Worm (Caenorhabditis elegans) whole organism, young adult: ENCODE results near the gene srx-34.

Source experiments
- B0261.1 ChIP-seq: sonication (generic microtip); optimal IDR thresholded peaks from 2 replicates; lab custom pipeline; 2016; ENCODE audit warnings: mild to moderate bottlenecking, missing genetic modification characterization, moderate library complexity, missing compliant biosample characterization
- F23B12.7 ChIP-seq: sonication (generic microtip); optimal IDR thresholded peaks from 2 replicates; lab custom pipeline; 2017; ENCODE audit warnings: missing genetic modification characterization, mild to moderate bottlenecking, missing compliant biosample characterization, antibody characterized with exemption, moderate library complexity; ENCODE audit not compliant: insufficient read depth
- F49E8.2 ChIP-seq: sonication (generic microtip); optimal IDR thresholded peaks from 3 replicates; lab custom pipeline; 2017; ENCODE audit warnings: missing genetic modification characterization, mild to moderate bottlenecking, missing compliant biosample characterization, antibody characterized with exemption, moderate library complexity; ENCODE audit not compliant: insufficient read depth
- F52B5.7 ChIP-seq: sonication (generic microtip); optimal IDR thresholded peaks from 2 replicates; lab custom pipeline; 2016; ENCODE audit warnings: mild to moderate bottlenecking, missing genetic modification characterization, missing compliant biosample characterization
- T07F8.4 ChIP-seq: sonication (generic microtip); optimal IDR thresholded peaks from 2 replicates; lab custom pipeline; 2016; ENCODE audit warnings: mild to moderate bottlenecking, missing genetic modification characterization, moderate library complexity, missing compliant biosample characterization
- ama-1 ChIP-seq, 3 experiments: fragments of 150-350 bp in 1 of 3; sonication (generic microtip) in 2 of 3; optimal IDR thresholded peaks; 2 replicates each; lab custom pipeline; 2014 to 2018; ENCODE audit warnings: missing biosample characterization in 2 of 3, missing genetic modification characterization in 2 of 3, missing genetic modification reagents in 2 of 3
- athp-1 ChIP-seq: sonication (generic microtip); optimal IDR thresholded peaks from 2 replicates; lab custom pipeline; 2017; ENCODE audit warnings: mild to moderate bottlenecking, missing genetic modification characterization, missing compliant biosample characterization
- ccch-3 ChIP-seq: fragments of 200-800 bp; sonication (Bioruptor generic); optimal IDR thresholded peaks from 2 replicates; lab custom pipeline; 2018; ENCODE audit warnings: mild to moderate bottlenecking, missing genetic modification characterization, missing compliant biosample characterization
- cebp-1 ChIP-seq, 2 experiments: fragments of 200-800 bp in 1 of 2; sonication (Bioruptor generic) in 1 of 2; sonication (generic microtip) in 1 of 2; IDR thresholded peaks in 1 of 2; optimal IDR thresholded peaks in 1 of 2; 2 replicates each; pipeline versions ENCODE4 v1.3.6 to Lab custom; 2017 to 2022; ENCODE audit warnings: missing compliant biosample characterization in 2 of 2, missing genetic modification characterization in 2 of 2, mild to moderate bottlenecking in 1 of 2, missing genetic modification reagents in 1 of 2, moderate library complexity in 1 of 2
- cebp-2 ChIP-seq: fragments of 200-800 bp; sonication (Bioruptor generic); IDR thresholded peaks from 2 replicates; pipeline ENCODE4 v1.3.6; 2022; ENCODE audit warnings: missing genetic modification characterization, missing compliant biosample characterization
- ceh-27 ChIP-seq: fragments of 200-800 bp; sonication (Bioruptor generic); optimal IDR thresholded peaks from 2 replicates; lab custom pipeline; 2018; ENCODE audit warnings: mild to moderate bottlenecking, missing genetic modification characterization, moderate library complexity, missing compliant biosample characterization
- ceh-91 ChIP-seq: fragments of 200-800 bp; sonication (Bioruptor generic); IDR thresholded peaks from 2 replicates; pipeline ENCODE4 v1.3.6; 2022; ENCODE audit warnings: missing genetic modification reagents, missing genetic modification characterization, missing compliant biosample characterization
- die-1 ChIP-seq: sonication (generic microtip); optimal IDR thresholded peaks from 2 replicates; lab custom pipeline; 2016; ENCODE audit warnings: missing genotype, mild to moderate bottlenecking, missing genetic modification characterization, missing compliant biosample characterization
- dox-1 ChIP-seq: fragments of 200-800 bp; sonication (Bioruptor generic); IDR thresholded peaks from 2 replicates; pipeline ENCODE4 v1.3.6; 2022; ENCODE audit warnings: missing genetic modification reagents, missing genetic modification characterization, missing compliant biosample characterization
- dpff-1 ChIP-seq: sonication (generic microtip); optimal IDR thresholded peaks from 2 replicates; lab custom pipeline; 2017; ENCODE audit warnings: mild to moderate bottlenecking, missing genetic modification characterization, missing compliant biosample characterization
- dpl-1 ChIP-seq: fragments of 150-350 bp; optimal IDR thresholded peaks from 2 replicates; lab custom pipeline; 2014; ENCODE audit warnings: missing biosample characterization, missing genetic modification reagents, missing genetic modification characterization
- egrh-3 ChIP-seq: fragments of 200-800 bp; sonication (Bioruptor generic); IDR thresholded peaks from 2 replicates; pipeline ENCODE4 v1.3.6; 2022; ENCODE audit warnings: missing genetic modification reagents, missing genetic modification characterization, missing compliant biosample characterization
- ets-4 ChIP-seq: fragments of 200-800 bp; sonication (Bioruptor generic); optimal IDR thresholded peaks from 2 replicates; lab custom pipeline; 2018; ENCODE audit warnings: mild to moderate bottlenecking, missing genetic modification characterization, missing compliant biosample characterization
- fkh-3 ChIP-seq: sonication (generic microtip); optimal IDR thresholded peaks from 2 replicates; lab custom pipeline; 2016; ENCODE audit warnings: mild to moderate bottlenecking, missing genetic modification characterization, missing compliant biosample characterization
- him-1 ChIP-seq: sonication (generic microtip); optimal IDR thresholded peaks from 2 replicates; lab custom pipeline; 2016; ENCODE audit warnings: missing genotype, missing genetic modification reagents, missing genetic modification characterization, missing compliant biosample characterization
- hmg-20 ChIP-seq: fragments of 200-800 bp; sonication (Bioruptor generic); IDR thresholded peaks from 2 replicates; pipeline ENCODE4 v1.3.6; 2022; ENCODE audit warnings: missing genetic modification reagents, missing genetic modification characterization, missing compliant biosample characterization
- lag-1 ChIP-seq: fragments of 200-800 bp; sonication (Bioruptor generic); IDR thresholded peaks from 2 replicates; pipeline ENCODE4 v1.3.6; 2022; ENCODE audit warnings: missing genetic modification reagents, missing genetic modification characterization, missing compliant biosample characterization
- lin-35 ChIP-seq, 3 experiments: fragments of 150-350 bp in 2 of 3; sonication (generic microtip) in 1 of 3; optimal IDR thresholded peaks; 2 replicates each; lab custom pipeline; 2014 to 2018; ENCODE audit warnings: missing biosample characterization in 3 of 3, missing genetic modification characterization in 3 of 3, missing genetic modification reagents in 3 of 3
- lsy-27 ChIP-seq: sonication (generic microtip); optimal IDR thresholded peaks from 2 replicates; lab custom pipeline; 2017; ENCODE audit warnings: missing genetic modification characterization, mild to moderate bottlenecking, missing compliant biosample characterization, antibody characterized with exemption, missing genotype, borderline replicate concordance; ENCODE audit not compliant: insufficient read depth
- madf-10 ChIP-seq: sonication (generic microtip); optimal IDR thresholded peaks from 2 replicates; lab custom pipeline; 2016; ENCODE audit warnings: mild to moderate bottlenecking, missing genetic modification characterization, missing compliant biosample characterization
- madf-3 ChIP-seq: fragments of 200-800 bp; sonication (Bioruptor generic); IDR thresholded peaks from 2 replicates; pipeline ENCODE4 v1.3.6; 2022; ENCODE audit warnings: missing genetic modification reagents, missing genetic modification characterization, missing compliant biosample characterization
- mes-4 ChIP-seq: sonication (generic microtip); optimal IDR thresholded peaks from 2 replicates; lab custom pipeline; 2016; ENCODE audit warnings: missing genotype, missing genetic modification characterization, missing compliant biosample characterization
- mxl-1 ChIP-seq: sonication (generic microtip); optimal IDR thresholded peaks from 2 replicates; lab custom pipeline; 2016; ENCODE audit warnings: missing genetic modification characterization, missing compliant biosample characterization
- nfya-2 ChIP-seq: fragments of 200-800 bp; sonication (Bioruptor generic); IDR thresholded peaks from 2 replicates; pipeline ENCODE4 v1.3.6; 2022; ENCODE audit warnings: missing genetic modification reagents, missing genetic modification characterization, missing compliant biosample characterization
- nfyb-1 ChIP-seq: fragments of 200-800 bp; sonication (Bioruptor generic); IDR thresholded peaks from 2 replicates; pipeline ENCODE4 v1.3.6; 2022; ENCODE audit warnings: missing genetic modification reagents, missing genetic modification characterization, missing compliant biosample characterization
- nhr-120 ChIP-seq: fragments of 200-800 bp; sonication (Bioruptor generic); IDR thresholded peaks from 2 replicates; pipeline ENCODE4 v1.3.6; 2022; ENCODE audit warnings: missing genetic modification characterization, missing compliant biosample characterization
- nhr-27 ChIP-seq: fragments of 200-800 bp; sonication (Bioruptor generic); optimal IDR thresholded peaks from 2 replicates; lab custom pipeline; 2018; ENCODE audit warnings: mild to moderate bottlenecking, missing genetic modification characterization, moderate library complexity, missing compliant biosample characterization
- pbrm-1 ChIP-seq: fragments of 200-800 bp; sonication (Bioruptor generic); IDR thresholded peaks from 2 replicates; pipeline ENCODE4 v1.3.6; 2022; ENCODE audit warnings: missing genetic modification reagents, missing genetic modification characterization, missing compliant biosample characterization
- pha-4 ChIP-seq: fragments of 150-350 bp; sonication (generic microtip); optimal IDR thresholded peaks from 2 replicates; lab custom pipeline; 2014; ENCODE audit warnings: missing biosample characterization, missing genetic modification reagents, missing genetic modification characterization
- rec-8 ChIP-seq, 2 experiments: sonication (generic microtip); optimal IDR thresholded peaks; 2 replicates each; lab custom pipeline; 2016; ENCODE audit warnings: mild to moderate bottlenecking in 2 of 2, missing genetic modification characterization in 2 of 2, missing genetic modification reagents in 2 of 2, missing genotype in 2 of 2, missing biosample characterization in 1 of 2, missing compliant biosample characterization in 1 of 2, moderate library complexity in 1 of 2
- rpc-1 ChIP-seq, 2 experiments: fragments of 150-350 bp in 1 of 2; sonication (generic microtip) in 1 of 2; optimal IDR thresholded peaks; 2 replicates each; lab custom pipeline; 2014 to 2018; ENCODE audit warnings: missing biosample characterization in 1 of 2, missing genetic modification characterization in 1 of 2, missing genetic modification reagents in 1 of 2, missing genotype in 1 of 2
- somi-1 ChIP-seq: fragments of 200-800 bp; sonication (Bioruptor generic); optimal IDR thresholded peaks from 2 replicates; lab custom pipeline; 2018; ENCODE audit warnings: mild to moderate bottlenecking, missing genetic modification characterization, missing compliant biosample characterization
- sptf-2 ChIP-seq: fragments of 200-800 bp; sonication (Bioruptor generic); optimal IDR thresholded peaks from 2 replicates; lab custom pipeline; 2018; ENCODE audit warnings: mild to moderate bottlenecking, missing genetic modification characterization, missing compliant biosample characterization
- unc-130 ChIP-seq: sonication (generic microtip); optimal IDR thresholded peaks from 2 replicates; lab custom pipeline; 2016; ENCODE audit warnings: missing genetic modification reagents, missing genetic modification characterization, missing compliant biosample characterization

Gene srx-34

ce11 chrV:7136859-7137258 lies 16.8 kb upstream of the srx-34 start:
- TF ChIP-seq cebp-1 (GFP tag; IDR thresholded peaks at IDR 0.05; lab: Robert Waterston, UW) (no peak), cebp-1 (tag; optimal IDR thresholded peaks at IDR 0.05; lab: Kevin White, UChicago) (no peak), nfyb-1 (GFP tag; lab: Robert Waterston, UW) (no peak), unc-130 (GFP tag; lab: Kevin White, UChicago) (no peak), ets-4 (GFP tag; lab: Kevin White, UChicago) (no peak), lsy-27 (tag; lab: Kevin White, UChicago) (no peak), mes-4 (tag; lab: Kevin White, UChicago) (no peak), fkh-3 (no peak), egrh-3 (GFP tag; lab: Robert Waterston, UW) (no peak), hmg-20 (GFP tag; lab: Robert Waterston, UW) (no peak), lag-1 (GFP tag; lab: Robert Waterston, UW) (no peak), ama-1 (optimal IDR thresholded peaks at IDR 0.05; lab: Kevin White, UChicago) (no peak), ama-1 (GFP tag; optimal IDR thresholded peaks at IDR 0.05; lab: Kevin White, UChicago) (no peak), sptf-2 (GFP tag; lab: Kevin White, UChicago) (no peak), nfya-2 (GFP tag; lab: Robert Waterston, UW) (no peak), B0261.1 (tag; lab: Kevin White, UChicago) (no peak), T07F8.4 (no peak), dpl-1 (GFP tag; lab: Kevin White, UChicago) (no peak), rec-8 (tag; optimal IDR thresholded peaks at IDR 0.05; lab: Kevin White, UChicago) (no peak), madf-3 (GFP tag; lab: Robert Waterston, UW) (no peak)

DNA sequence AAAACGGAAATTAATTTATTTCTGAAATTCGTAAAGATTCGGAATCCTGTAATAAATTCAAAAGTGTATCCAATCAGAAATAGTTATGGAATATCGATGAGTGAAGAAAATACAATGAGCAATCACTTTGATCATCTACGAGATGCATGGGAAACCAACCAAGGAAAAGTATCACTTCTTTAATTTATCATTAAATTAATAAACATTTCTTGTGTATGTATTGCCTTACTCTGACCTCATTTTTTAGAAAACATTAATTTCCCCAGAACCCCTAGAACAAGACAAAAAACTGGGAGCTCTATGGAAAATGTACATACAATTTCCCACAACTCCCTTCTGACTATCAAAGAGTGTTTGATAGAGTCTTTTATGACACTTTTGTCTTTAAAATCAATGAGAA lies 13.9 kb upstream of the srx-34 start, which contains the start of gene F10D2.16:
Gene F10D2.16, plus strand, starts transcription at position 301 of the 400 bp plus-strand sequence.
- TF ChIP-seq cebp-2 (GFP tag; lab: Robert Waterston, UW) = no peak
- no peak for TF ChIP-seq athp-1 (tag; lab: Kevin White, UChicago)
- no peak for TF ChIP-seq pbrm-1 (GFP tag; lab: Robert Waterston, UW)
- TF ChIP-seq ceh-27 (GFP tag; lab: Kevin White, UChicago) = no peak
- TF ChIP-seq ccch-3 = no peak
- TF ChIP-seq hmg-20 (GFP tag; lab: Robert Waterston, UW) = no peak
- no peak for TF ChIP-seq F23B12.7 (tag; lab: Kevin White, UChicago)
- no peak for TF ChIP-seq nhr-120 (GFP tag; lab: Robert Waterston, UW)

DNA sequence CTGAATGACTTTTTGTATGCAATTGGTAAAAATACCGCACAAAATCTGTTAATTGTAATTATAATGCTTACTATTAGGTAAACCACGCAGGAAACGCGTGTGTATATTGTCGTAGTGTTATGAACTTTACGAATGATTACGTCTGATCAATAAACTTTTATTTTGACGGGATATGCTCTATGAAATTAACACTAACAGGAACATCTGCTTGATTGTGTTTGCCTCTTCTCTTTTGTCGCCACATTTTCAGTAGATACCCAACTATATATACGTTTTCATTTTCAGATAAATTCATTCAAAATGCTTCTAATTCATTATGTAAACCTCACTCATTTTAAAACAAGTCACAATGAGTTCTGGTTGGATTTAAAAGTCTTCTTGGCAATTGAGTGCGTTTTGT lies 12.2 kb upstream of the srx-34 start, which contains the start of gene sre-10:
Gene sre-10, plus strand, starts transcription at position 301 of the 400 bp plus-strand sequence.
- TF ChIP-seq lsy-27 (tag; lab: Kevin White, UChicago) = no peak
- no peak for TF ChIP-seq lag-1 (GFP tag; lab: Robert Waterston, UW)
- TF ChIP-seq unc-130 (GFP tag; lab: Kevin White, UChicago) = no peak
- no peak for TF ChIP-seq T07F8.4
- no peak for TF ChIP-seq die-1 (tag; lab: Kevin White, UChicago)
- TF ChIP-seq dpff-1 (tag; lab: Kevin White, UChicago) = no peak
- TF ChIP-seq mxl-1 (tag; lab: Kevin White, UChicago) = no peak
- no peak for TF ChIP-seq pha-4 (tag; lab: Kevin White, UChicago)
- no peak for TF ChIP-seq him-1 (tag; lab: Kevin White, UChicago)
- TF ChIP-seq F52B5.7 (tag; lab: Kevin White, UChicago) = no peak
- no peak for TF ChIP-seq dox-1 (GFP tag; lab: Robert Waterston, UW)
- TF ChIP-seq F23B12.7 (tag; lab: Kevin White, UChicago) = no peak
- no peak for TF ChIP-seq lin-35 (GFP tag; optimal IDR thresholded peaks at IDR 0.05; lab: Kevin White, UChicago)
- no peak for TF ChIP-seq ceh-91 (GFP tag; lab: Robert Waterston, UW)
- no peak for TF ChIP-seq madf-10 (tag; lab: Kevin White, UChicago)
- no peak for TF ChIP-seq nhr-27
- TF ChIP-seq F49E8.2 (tag; lab: Kevin White, UChicago) = no peak
- TF ChIP-seq somi-1 (GFP tag; lab: Kevin White, UChicago) = no peak
- no peak for TF ChIP-seq rpc-1 (optimal IDR thresholded peaks at IDR 0.05; lab: Kevin White, UChicago)
- TF ChIP-seq rpc-1 (tag; optimal IDR thresholded peaks at IDR 0.05; lab: Kevin White, UChicago) = no peak
- no peak for TF ChIP-seq athp-1 (tag; lab: Kevin White, UChicago)
